Worm (Caenorhabditis elegans) whole organism, L4 larva: Measurements from ENCODE around the gene T14B1.1.

Experiments
- F49E8.2 ChIP-seq: sonication (generic microtip); optimal IDR thresholded peaks from 2 replicates; lab custom pipeline; 2016; ENCODE audit warnings: missing compliant biosample characterization, mild to moderate bottlenecking, missing genetic modification characterization, borderline replicate concordance
- T20F7.1 ChIP-seq: fragments of 200-800 bp; sonication (Bioruptor generic); optimal IDR thresholded peaks from 2 replicates; lab custom pipeline; 2018; ENCODE audit warnings: mild to moderate bottlenecking, missing genetic modification characterization, missing compliant biosample characterization
- ZK546.5 ChIP-seq, 2 experiments: sonication (generic microtip); optimal IDR thresholded peaks; 2 replicates each; lab custom pipeline; 2017; ENCODE audit warnings: missing biosample characterization in 2 of 2, missing genetic modification characterization in 2 of 2
- aha-1 ChIP-seq: fragments of 150-350 bp; peaks from one replicate; lab custom pipeline; 2014; ENCODE audit warnings: missing biosample characterization, missing genetic modification characterization
- attf-4 ChIP-seq: sonication (generic microtip); optimal IDR thresholded peaks from 3 replicates; lab custom pipeline; 2017; ENCODE audit warnings: missing biosample characterization, missing genetic modification characterization
- ceh-20 ChIP-seq: fragments of 200-800 bp; sonication (Bioruptor generic); IDR thresholded peaks from 2 replicates; pipeline ENCODE4 v1.3.6; 2022; ENCODE audit warnings: missing genetic modification reagents, missing genetic modification characterization, missing compliant biosample characterization
- ceh-28 ChIP-seq: fragments of 150-350 bp; optimal IDR thresholded peaks from 2 replicates; lab custom pipeline; 2014; ENCODE audit warnings: missing biosample characterization, missing genetic modification reagents, missing genetic modification characterization
- ceh-32 ChIP-seq: sonication (generic microtip); optimal IDR thresholded peaks from 2 replicates; lab custom pipeline; 2016; ENCODE audit warnings: mild to moderate bottlenecking, missing genetic modification characterization, missing compliant biosample characterization; ENCODE audit not compliant: poor library complexity
- ceh-62 ChIP-seq: sonication (generic microtip); optimal IDR thresholded peaks from 2 replicates; lab custom pipeline; 2017; ENCODE audit warnings: missing biosample characterization, missing genetic modification characterization
- ces-1 ChIP-seq: fragments of 150-350 bp; sonication (generic microtip); optimal IDR thresholded peaks from 4 replicates; lab custom pipeline; 2014; ENCODE audit warnings: missing biosample characterization, missing genetic modification reagents, missing genetic modification characterization
- cey-2 ChIP-seq: sonication (generic microtip); optimal IDR thresholded peaks from 3 replicates; lab custom pipeline; 2017; ENCODE audit warnings: missing genetic modification characterization, mild to moderate bottlenecking, missing compliant biosample characterization, antibody characterized with exemption, borderline replicate concordance; ENCODE audit not compliant: insufficient read depth
- daf-12 ChIP-seq: fragments of 150-350 bp; optimal IDR thresholded peaks from 2 replicates; lab custom pipeline; 2014; ENCODE audit warnings: missing biosample characterization, missing genetic modification reagents, missing genetic modification characterization
- daf-16 ChIP-seq, 3 experiments: sonication (generic microtip); optimal IDR thresholded peaks; 2 replicates each; lab custom pipeline; 2016 to 2017; ENCODE audit warnings: missing genetic modification characterization in 3 of 3, missing genetic modification reagents in 3 of 3, mild to moderate bottlenecking in 2 of 3, missing compliant biosample characterization in 2 of 3, missing biosample characterization in 1 of 3, moderate library complexity in 1 of 3
- daf-8 ChIP-seq: fragments of 200-800 bp; sonication (Bioruptor generic); IDR thresholded peaks from 2 replicates; pipeline ENCODE4 v1.3.6; 2022; ENCODE audit warnings: missing genetic modification characterization, missing compliant biosample characterization
- dmd-8 ChIP-seq: fragments of 200-800 bp; sonication (Bioruptor generic); IDR thresholded peaks from 2 replicates; pipeline ENCODE4 v1.3.6; 2022; ENCODE audit warnings: missing genetic modification characterization, missing compliant biosample characterization
- dve-1 ChIP-seq: sonication (generic microtip); optimal IDR thresholded peaks from 2 replicates; lab custom pipeline; 2017; ENCODE audit warnings: antibody characterized with exemption, mild to moderate bottlenecking, missing genetic modification characterization, missing compliant biosample characterization; ENCODE audit not compliant: insufficient read depth
- fkh-10 ChIP-seq: fragments of 150-350 bp; optimal IDR thresholded peaks from 2 replicates; lab custom pipeline; 2014; ENCODE audit warnings: missing biosample characterization, missing genetic modification reagents, missing genetic modification characterization
- fos-1 ChIP-seq: fragments of 150-350 bp; optimal IDR thresholded peaks from 2 replicates; lab custom pipeline; 2014; ENCODE audit warnings: missing biosample characterization, missing genetic modification characterization
- gei-8 ChIP-seq: fragments of 200-800 bp; sonication (Bioruptor generic); optimal IDR thresholded peaks from 2 replicates; lab custom pipeline; 2018; ENCODE audit warnings: mild to moderate bottlenecking, missing genetic modification characterization, missing compliant biosample characterization
- hlh-30 ChIP-seq: sonication (generic microtip); optimal IDR thresholded peaks from 2 replicates; lab custom pipeline; 2017; ENCODE audit warnings: antibody characterized with exemption, mild to moderate bottlenecking, missing genetic modification characterization, missing compliant biosample characterization; ENCODE audit not compliant: insufficient read depth
- lin-1 ChIP-seq: fragments of 200-800 bp; sonication (Bioruptor generic); IDR thresholded peaks from 2 replicates; pipeline ENCODE4 v1.3.6; 2022; ENCODE audit warnings: missing genetic modification reagents, missing genetic modification characterization, missing compliant biosample characterization
- lin-39 ChIP-seq: fragments of 150-350 bp; optimal IDR thresholded peaks from 2 replicates; lab custom pipeline; 2014; ENCODE audit warnings: missing biosample characterization, missing genetic modification reagents, missing genetic modification characterization
- lir-3 ChIP-seq: sonication (generic microtip); optimal IDR thresholded peaks from 2 replicates; lab custom pipeline; 2016; ENCODE audit warnings: mild to moderate bottlenecking, missing genetic modification characterization, missing compliant biosample characterization
- lsy-2 ChIP-seq, 2 experiments: fragments of 150-350 bp in 1 of 2; sonication (generic microtip) in 1 of 2; optimal IDR thresholded peaks; 2 replicates each; lab custom pipeline; 2014 to 2017; ENCODE audit warnings: missing biosample characterization in 2 of 2, missing genetic modification characterization in 2 of 2
- mdt-29 ChIP-seq: fragments of 200-800 bp; sonication (Bioruptor generic); IDR thresholded peaks from 2 replicates; pipeline ENCODE4 v1.3.6; 2022; ENCODE audit warnings: missing genetic modification reagents, missing genetic modification characterization, missing compliant biosample characterization
- mep-1 ChIP-seq: fragments of 150-350 bp; sonication (generic microtip); optimal IDR thresholded peaks from 3 replicates; lab custom pipeline; 2014; ENCODE audit warnings: missing biosample characterization, missing genetic modification characterization
- mes-2 ChIP-seq: sonication (generic microtip); optimal IDR thresholded peaks from 2 replicates; lab custom pipeline; 2016; ENCODE audit warnings: missing genotype, mild to moderate bottlenecking, missing genetic modification characterization, missing compliant biosample characterization; ENCODE audit not compliant: poor library complexity, severe bottlenecking
- nhr-237 ChIP-seq: sonication (generic microtip); optimal IDR thresholded peaks from 2 replicates; lab custom pipeline; 2017; ENCODE audit warnings: missing biosample characterization, missing genetic modification characterization
- nhr-25 ChIP-seq: sonication (generic microtip); optimal IDR thresholded peaks from 2 replicates; lab custom pipeline; 2017; ENCODE audit warnings: missing genetic modification characterization, mild to moderate bottlenecking, missing compliant biosample characterization, antibody characterized with exemption, moderate library complexity, borderline replicate concordance; ENCODE audit not compliant: insufficient read depth
- nhr-28 ChIP-seq: fragments of 150-350 bp; optimal IDR thresholded peaks from 2 replicates; lab custom pipeline; 2014; ENCODE audit warnings: missing biosample characterization, missing genetic modification characterization
- nhr-6 ChIP-seq: fragments of 150-350 bp; optimal IDR thresholded peaks from 2 replicates; lab custom pipeline; 2014; ENCODE audit warnings: missing biosample characterization, missing genetic modification characterization
- nhr-76 ChIP-seq: fragments of 150-350 bp; optimal IDR thresholded peaks from 2 replicates; lab custom pipeline; 2014; ENCODE audit warnings: missing biosample characterization, missing genetic modification characterization
- nhr-77 ChIP-seq: fragments of 150-350 bp; optimal IDR thresholded peaks from 2 replicates; lab custom pipeline; 2014; ENCODE audit warnings: missing biosample characterization, missing genetic modification characterization
- pha-4 ChIP-seq, 2 experiments: fragments of 150-350 bp in 1 of 2; fragments of 200-800 bp in 1 of 2; sonication (Bioruptor generic) in 1 of 2; IDR thresholded peaks in 1 of 2; optimal IDR thresholded peaks in 1 of 2; 2 replicates each; pipeline versions ENCODE4 v1.3.6 to Lab custom; 2014 to 2022; ENCODE audit warnings: missing genetic modification characterization in 2 of 2, missing genetic modification reagents in 2 of 2, missing biosample characterization in 1 of 2, missing compliant biosample characterization in 1 of 2
- skn-1 ChIP-seq: fragments of 150-350 bp; optimal IDR thresholded peaks from 2 replicates; lab custom pipeline; 2014; ENCODE audit warnings: missing biosample characterization, missing genetic modification characterization
- snpc-4 ChIP-seq: fragments of 150-350 bp; optimal IDR thresholded peaks from 2 replicates; lab custom pipeline; 2014; ENCODE audit warnings: missing biosample characterization, missing genetic modification characterization
- spr-3 ChIP-seq: fragments of 200-800 bp; sonication (Bioruptor generic); optimal IDR thresholded peaks from 2 replicates; lab custom pipeline; 2018; ENCODE audit warnings: mild to moderate bottlenecking, missing genetic modification characterization, missing compliant biosample characterization
- tra-1 ChIP-seq: fragments of 200-800 bp; sonication (Bioruptor generic); IDR thresholded peaks from 2 replicates; pipeline ENCODE4 v1.3.6; 2022; ENCODE audit warnings: missing genetic modification reagents, missing genetic modification characterization, missing compliant biosample characterization
- unc-39 ChIP-seq: sonication (generic microtip); optimal IDR thresholded peaks from 2 replicates; lab custom pipeline; 2017; ENCODE audit warnings: missing biosample characterization, missing genetic modification characterization
- unc-62 ChIP-seq, 3 experiments: fragments of 150-350 bp in 1 of 3; sonication (generic microtip); optimal IDR thresholded peaks in 2 of 3; peaks in 1 of 3; 1 replicate in 1 of 3; 2 replicates in 2 of 3; lab custom pipeline; 2014 to 2017; ENCODE audit warnings: missing biosample characterization in 3 of 3, missing genetic modification characterization in 3 of 3, missing genetic modification reagents in 3 of 3, missing genotype in 1 of 3
- vab-7 ChIP-seq: fragments of 200-800 bp; sonication (Bioruptor generic); IDR thresholded peaks from 2 replicates; pipeline ENCODE4 v1.3.6; 2022; ENCODE audit warnings: missing genetic modification reagents, missing genetic modification characterization, missing compliant biosample characterization
- zag-1 ChIP-seq: fragments of 150-350 bp; optimal IDR thresholded peaks from 2 replicates; lab custom pipeline; 2014; ENCODE audit warnings: missing biosample characterization, missing genetic modification characterization
- zfp-3 ChIP-seq: fragments of 200-800 bp; sonication (Bioruptor generic); conservative IDR thresholded peaks from 2 replicates; pipeline ENCODE4 v1.3.6; 2022; ENCODE audit warnings: missing genetic modification reagents, missing genetic modification characterization, missing compliant biosample characterization

T14B1.1 gene

DNA sequence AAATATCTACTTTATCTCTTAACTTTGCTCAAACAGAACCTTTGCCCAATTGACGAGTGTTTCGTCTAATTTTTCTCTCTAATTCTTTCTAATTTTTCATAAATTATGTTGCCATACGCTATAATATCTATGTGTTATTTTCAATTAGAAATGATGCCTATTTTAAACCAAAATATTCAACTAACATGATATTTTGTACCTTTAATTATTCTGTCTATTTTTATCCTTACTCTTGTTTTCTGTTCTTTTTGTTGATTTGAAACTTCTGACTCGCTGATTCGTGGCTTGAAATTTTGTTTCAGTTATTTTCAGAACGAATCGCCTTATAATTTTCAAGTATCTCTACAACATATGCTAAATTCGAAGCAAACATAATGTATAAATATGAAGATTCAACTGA lies 40.9 kb upstream of the T14B1.1 start, which contains the start of gene F15G9.6:
Gene F15G9.6, plus strand, starts transcription at position 301 of the 400 bp plus-strand sequence.
- no peak for TF ChIP-seq spr-3 (GFP tag; lab: Kevin White, UChicago)
- no peak for TF ChIP-seq daf-12 (tag; lab: Kevin White, UChicago)
- TF ChIP-seq nhr-237 (tag; lab: Kevin White, UChicago), result no peak
- TF ChIP-seq skn-1 (tag; lab: Kevin White, UChicago), result no peak
- no peak for TF ChIP-seq pha-4 (GFP tag; IDR thresholded peaks at IDR 0.05; lab: Robert Waterston, UW)
- no peak for TF ChIP-seq pha-4 (tag; optimal IDR thresholded peaks at IDR 0.05; lab: Kevin White, UChicago)
- TF ChIP-seq daf-16 (GFP tag; optimal IDR thresholded peaks at IDR 0.05; lab: Kevin White, UChicago), result no peak
- TF ChIP-seq daf-16 (tag; optimal IDR thresholded peaks at IDR 0.05; lab: Kevin White, UChicago), result no peak
- no peak for TF ChIP-seq fos-1 (tag; lab: Kevin White, UChicago)
- no peak for TF ChIP-seq nhr-25 (tag; lab: Kevin White, UChicago)
- TF ChIP-seq daf-8 (GFP tag; lab: Robert Waterston, UW), result no peak
- TF ChIP-seq snpc-4 (tag; lab: Kevin White, UChicago), result no peak
- no peak for TF ChIP-seq lsy-2 (tag; optimal IDR thresholded peaks at IDR 0.05; lab: Kevin White, UChicago)
- TF ChIP-seq nhr-77 (tag; lab: Kevin White, UChicago), result no peak
- TF ChIP-seq gei-8, result no peak
- no peak for TF ChIP-seq T20F7.1 (GFP tag; lab: Kevin White, UChicago)
- TF ChIP-seq zfp-3 (GFP tag; lab: Robert Waterston, UW), result no peak
- no peak for TF ChIP-seq nhr-76 (tag; lab: Kevin White, UChicago)
- no peak for TF ChIP-seq tra-1 (GFP tag; lab: Robert Waterston, UW)
- TF ChIP-seq mdt-29 (GFP tag; lab: Robert Waterston, UW), result no peak
- no peak for TF ChIP-seq nhr-28 (tag; lab: Kevin White, UChicago)
- no peak for TF ChIP-seq ceh-32 (tag; lab: Kevin White, UChicago)

DNA sequence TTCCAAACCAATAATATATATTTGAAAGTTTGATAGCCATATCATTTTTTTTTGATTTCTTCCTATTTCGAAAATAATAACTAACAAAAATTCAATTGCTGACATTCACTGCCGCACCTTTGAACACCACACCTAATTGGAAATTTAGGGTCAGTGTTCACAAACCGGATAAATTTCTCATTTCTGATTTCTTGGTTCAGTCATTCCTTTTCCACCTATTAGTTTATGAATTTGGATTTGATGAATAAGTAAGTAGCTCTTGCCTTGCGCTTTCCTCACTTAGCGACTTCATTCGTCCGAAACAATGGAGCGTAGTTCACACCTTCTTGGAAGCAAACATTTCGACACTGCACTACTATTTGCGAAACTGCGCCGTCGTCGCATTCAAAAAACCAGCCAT lies 37.6 kb upstream of the T14B1.1 start, which contains the start of gene F15G9.1:
Gene F15G9.1, plus strand, starts transcription at position 301 of the 400 bp plus-strand sequence.
- TF ChIP-seq F49E8.2 (no peak), nhr-6 (tag; lab: Kevin White, UChicago) (no peak), ZK546.5 (tag; optimal IDR thresholded peaks at IDR 0.05; lab: Kevin White, UChicago) (no peak), mes-2 (tag; lab: Kevin White, UChicago) (no peak), cey-2 (tag; lab: Kevin White, UChicago) (no peak), mdt-29 (GFP tag; lab: Robert Waterston, UW) (no peak), daf-16 (GFP tag; optimal IDR thresholded peaks at IDR 0.05; lab: Kevin White, UChicago) (no peak), daf-16 (tag; optimal IDR thresholded peaks at IDR 0.05; lab: Kevin White, UChicago) (no peak), unc-39 (no peak), aha-1 (tag; lab: Kevin White, UChicago) (no peak), mep-1 (no peak), zfp-3 (GFP tag; lab: Robert Waterston, UW) (no peak), ceh-28 (tag; lab: Kevin White, UChicago) (no peak), ceh-20 (GFP tag; lab: Robert Waterston, UW) (no peak), lir-3 (tag; lab: Kevin White, UChicago) (no peak), skn-1 (tag; lab: Kevin White, UChicago) (no peak), ceh-32 (tag; lab: Kevin White, UChicago) (no peak), attf-4 (tag; lab: Kevin White, UChicago) (no peak)

DNA sequence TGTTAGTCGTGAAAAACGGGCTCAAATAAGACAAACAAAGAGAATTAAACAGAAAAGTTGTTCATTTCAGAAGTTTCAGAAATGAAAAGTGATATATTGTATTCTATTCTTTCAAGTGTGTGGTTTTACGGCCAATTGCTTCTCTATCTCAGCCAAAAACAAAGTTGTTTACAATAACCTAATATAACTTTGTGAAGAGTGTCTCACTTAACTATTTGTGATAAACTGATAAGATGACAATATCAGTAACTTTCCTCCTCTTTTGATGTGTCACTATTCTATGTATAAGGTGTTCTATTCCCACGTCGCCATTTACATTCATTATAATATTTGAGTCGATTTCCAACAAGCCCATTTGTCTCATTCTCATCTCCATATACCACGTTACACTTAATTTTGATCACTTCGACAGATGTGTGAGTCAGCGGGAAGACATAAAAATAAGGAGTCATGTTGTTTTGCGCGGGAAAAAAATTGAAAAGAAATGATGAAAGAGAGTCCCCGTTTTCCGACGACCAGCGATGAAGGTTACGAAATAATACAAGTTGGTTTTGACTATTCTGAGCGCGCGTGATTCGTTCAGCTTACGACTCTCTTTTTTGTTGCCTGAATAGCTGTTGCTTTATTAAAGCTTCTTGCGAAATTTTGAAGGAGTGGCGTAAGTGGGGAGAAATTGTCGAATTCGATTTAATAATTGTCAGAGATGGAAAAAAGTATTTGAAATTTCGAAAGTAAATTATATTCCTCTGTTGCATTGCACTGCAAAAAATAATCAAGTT lies 36.9 kb upstream of the T14B1.1 start:
- TF ChIP-seq lin-39 (no peak), ceh-62 (tag; lab: Kevin White, UChicago) (no peak), fkh-10 (GFP tag; lab: Kevin White, UChicago) (peak; percentile 37), lin-1 (GFP tag; lab: Robert Waterston, UW) (no peak), daf-16 (GFP tag; optimal IDR thresholded peaks at IDR 0.05; lab: Kevin White, UChicago) (no peak), daf-16 (tag; optimal IDR thresholded peaks at IDR 0.05; lab: Kevin White, UChicago) (peak; percentile 96), unc-62 (GFP tag; optimal IDR thresholded peaks at IDR 0.05 in 1 of 2; lab: Kevin White, UChicago) (peak in 1 of 2 experiments; percentile 77), unc-62 (tag; optimal IDR thresholded peaks at IDR 0.05; lab: Kevin White, UChicago) (no peak), ces-1 (GFP tag; lab: Kevin White, UChicago) (peak; percentile 40), dmd-8 (GFP tag; lab: Robert Waterston, UW) (no peak), nhr-28 (tag; lab: Kevin White, UChicago) (peak; percentile 50), hlh-30 (tag; lab: Kevin White, UChicago) (peak; percentile 18), aha-1 (tag; lab: Kevin White, UChicago) (peak; percentile 86), zag-1 (tag; lab: Kevin White, UChicago) (no peak), dve-1 (peak; percentile 2), mep-1 (no peak), vab-7 (GFP tag; lab: Robert Waterston, UW) (no peak)
